Worm (Caenorhabditis elegans): ENCODE results near the gene srd-10.

DNA sequence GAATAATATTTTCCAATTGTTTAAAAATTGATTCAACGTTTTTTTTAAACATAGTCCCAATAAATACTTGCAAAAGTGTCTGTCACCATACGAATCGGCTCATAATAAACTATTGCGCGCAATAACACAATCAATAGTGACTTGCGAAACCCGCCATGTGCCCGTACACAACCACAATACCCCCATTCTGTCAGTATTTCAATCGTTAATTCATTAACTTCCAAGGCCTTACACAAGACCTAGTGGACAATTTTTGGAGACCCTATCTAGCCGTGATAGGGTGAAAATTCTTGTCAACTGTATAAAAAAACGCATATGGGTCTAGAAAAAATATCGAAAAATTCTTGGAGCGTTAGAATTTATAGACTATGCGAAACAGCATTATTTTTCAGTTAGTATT lies 25.8 kb downstream of the srd-10 start:
- TF ChIP-seq sea-1 (GFP tag; conservative IDR thresholded peaks at IDR 0.05) (no peak), scrt-1 (GFP tag; IDR thresholded peaks at IDR 0.05) (no peak), pes-1 (GFP tag; IDR thresholded peaks at IDR 0.05) (no peak), ama-1 (optimal IDR thresholded peaks at IDR 0.05) (no peak), F13C5.2 (tag; optimal IDR thresholded peaks at IDR 0.05) (no peak), hnd-1 (tag; optimal IDR thresholded peaks at IDR 0.05) (no peak), B0310.2 (tag; optimal IDR thresholded peaks at IDR 0.05) (no peak), aly-1 (tag; optimal IDR thresholded peaks at IDR 0.05) (no peak), tra-4 (tag; optimal IDR thresholded peaks at IDR 0.05) (no peak)

Data from whole organism, early embryonic.